Worm (Caenorhabditis elegans) whole organism, midembryonic: ENCODE measurements around the gene F26D2.13.

ENCODE experiments used
- T22C8.4 ChIP-seq: fragments of 200-800 bp; sonication (Bioruptor generic); IDR thresholded peaks from 2 replicates; pipeline ENCODE4 v1.3.6; 2022; ENCODE audit warnings: missing genetic modification characterization, missing compliant biosample characterization
- cog-1 ChIP-seq: sonication (generic microtip); optimal IDR thresholded peaks from 2 replicates; lab custom pipeline; 2016; ENCODE audit warnings: missing genetic modification characterization, missing compliant biosample characterization
- flt-1 ChIP-seq: fragments of 200-800 bp; sonication (Bioruptor generic); IDR thresholded peaks from 2 replicates; pipeline ENCODE4 v1.3.6; 2022; ENCODE audit warnings: missing genetic modification characterization, missing compliant biosample characterization
- klf-2 ChIP-seq: fragments of 200-800 bp; sonication (Bioruptor generic); conservative IDR thresholded peaks from 2 replicates; pipeline ENCODE4 v1.3.6; 2022; ENCODE audit warnings: missing genetic modification reagents, missing genetic modification characterization, missing compliant biosample characterization
- med-1 ChIP-seq: sonication (generic microtip); optimal IDR thresholded peaks from 2 replicates; lab custom pipeline; 2017; ENCODE audit warnings: missing genetic modification characterization, mild to moderate bottlenecking, missing compliant biosample characterization, antibody characterized with exemption, missing genetic modification reagents; ENCODE audit not compliant: insufficient read depth
- ref-1 ChIP-seq: fragments of 200-800 bp; sonication (Bioruptor generic); conservative IDR thresholded peaks from 2 replicates; pipeline ENCODE4 v1.3.6; 2022; ENCODE audit warnings: missing genetic modification reagents, missing genetic modification characterization, missing compliant biosample characterization
- tab-1 ChIP-seq: fragments of 200-800 bp; sonication (Bioruptor generic); IDR thresholded peaks from 2 replicates; pipeline ENCODE4 v1.3.6; 2022; ENCODE audit warnings: missing genetic modification characterization, missing compliant biosample characterization
- ztf-23 ChIP-seq: fragments of 200-800 bp; sonication (Bioruptor generic); IDR thresholded peaks from 2 replicates; pipeline ENCODE4 v1.3.6; 2022; ENCODE audit warnings: missing genetic modification reagents, missing genetic modification characterization, missing compliant biosample characterization
- ztf-29 ChIP-seq: fragments of 200-800 bp; sonication (Bioruptor generic); IDR thresholded peaks from 2 replicates; pipeline ENCODE4 v1.3.6; 2022; ENCODE audit warnings: missing genetic modification reagents, missing genetic modification characterization, missing compliant biosample characterization

The F26D2.13 gene

DNA sequence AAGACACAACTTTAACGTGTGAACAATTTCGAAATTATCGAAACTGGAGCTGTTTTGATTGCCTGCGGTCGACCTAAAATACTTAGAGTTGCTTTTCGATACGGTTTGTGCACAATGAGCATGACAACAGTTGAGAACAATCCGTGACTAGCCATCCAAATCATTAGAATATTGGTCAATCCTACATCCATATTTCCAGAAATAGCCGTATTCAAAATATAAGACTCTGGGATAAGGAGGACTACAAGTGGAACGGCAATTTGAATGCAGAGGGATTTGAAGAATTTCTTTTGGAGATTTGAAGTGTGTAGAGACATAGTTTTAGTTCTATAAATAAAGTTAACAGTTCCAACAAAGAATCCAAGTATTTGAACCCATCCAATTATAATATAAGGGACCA lies 24.0 kb upstream of the F26D2.13 start:
- TF ChIP-seq ref-1 (no peak), flt-1 (GFP tag; lab: Robert Waterston, UW) (no peak), tab-1 (no peak)

DNA sequence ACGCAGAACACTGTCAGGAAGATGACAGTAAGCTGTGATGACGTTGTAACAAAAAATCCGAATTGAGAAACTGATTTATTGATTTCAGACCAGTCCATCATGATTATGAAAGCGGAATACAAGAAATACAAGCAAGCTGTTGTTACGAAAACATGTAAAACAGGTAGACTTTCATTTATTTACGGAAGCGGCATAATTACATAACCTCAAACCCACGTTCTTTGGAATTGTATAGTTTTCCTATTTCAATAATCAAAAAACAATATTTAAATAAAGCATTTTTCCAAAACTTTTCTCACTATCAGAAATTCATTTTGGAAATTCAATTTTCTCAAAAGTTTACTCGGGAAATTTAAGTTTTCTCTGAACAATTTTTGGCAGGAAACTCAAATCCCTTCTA lies 23.3 kb upstream of the F26D2.13 start, which contains the start of gene str-15:
Gene str-15, minus strand, starts transcription at position 101 of the 400 bp plus-strand sequence.
- TF ChIP-seq ref-1 (no peak), flt-1 (GFP tag; lab: Robert Waterston, UW) (no peak), ztf-23 (GFP tag; lab: Robert Waterston, UW) (no peak), T22C8.4 (GFP tag; lab: Robert Waterston, UW) (no peak), tab-1 (no peak), klf-2 (no peak), med-1 (no peak)

DNA sequence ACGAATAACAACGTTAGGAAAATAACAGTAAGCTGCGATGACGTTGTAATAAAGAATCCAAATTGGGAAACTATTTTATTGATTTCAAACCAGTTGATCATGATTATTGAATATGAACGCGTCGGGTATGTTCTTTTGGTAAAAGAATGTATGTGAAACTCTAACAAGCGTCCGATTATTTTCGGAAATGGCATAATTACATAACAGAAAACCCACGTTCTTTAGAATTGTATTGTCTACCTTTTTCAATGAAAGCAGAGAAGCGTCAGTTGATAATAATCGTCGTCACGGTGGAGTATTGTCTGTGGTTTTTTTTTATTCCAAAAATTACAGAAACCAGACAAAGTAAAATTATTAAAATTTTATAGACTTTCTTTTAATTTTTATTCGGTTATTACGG lies 19.7 kb upstream of the F26D2.13 start, which contains the start of gene str-14:
Gene str-14, minus strand, starts transcription at position 101 of the 400 bp plus-strand sequence.
- TF ChIP-seq klf-2, result no peak
- no peak for TF ChIP-seq ztf-23 (GFP tag; lab: Robert Waterston, UW)
- no peak for TF ChIP-seq tab-1
- TF ChIP-seq cog-1 (tag; lab: Kevin White, UChicago), result no peak
- no peak for TF ChIP-seq T22C8.4 (GFP tag; lab: Robert Waterston, UW)
- no peak for TF ChIP-seq ref-1
- no peak for TF ChIP-seq med-1
- TF ChIP-seq flt-1 (GFP tag; lab: Robert Waterston, UW), result no peak
- no peak for TF ChIP-seq ztf-29 (GFP tag; lab: Robert Waterston, UW)

DNA sequence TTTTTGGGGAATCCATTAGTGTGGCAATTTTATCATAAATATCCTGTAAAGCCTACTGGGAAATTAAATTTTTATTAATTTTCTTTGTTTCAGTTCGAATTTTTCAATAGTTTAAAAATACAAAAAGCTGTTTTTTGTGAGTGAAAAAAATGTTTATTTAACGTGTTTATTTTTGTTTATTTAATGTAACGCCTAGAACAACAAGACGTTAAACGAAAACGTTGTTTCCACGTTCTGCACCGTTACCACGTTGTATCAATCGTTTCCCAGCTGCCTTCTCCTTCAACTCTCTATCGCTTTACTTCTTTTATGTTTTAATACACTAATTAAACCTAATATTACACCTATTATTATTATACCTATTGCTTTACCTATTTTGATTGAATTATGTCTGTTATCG lies 12.3 kb upstream of the F26D2.13 start, which contains the start of gene T08G3.13:
Gene T08G3.13, plus strand, starts transcription at position 301 of the 400 bp plus-strand sequence.
- no peak for TF ChIP-seq med-1
- no peak for TF ChIP-seq flt-1 (GFP tag; lab: Robert Waterston, UW)
- no peak for TF ChIP-seq tab-1
- no peak for TF ChIP-seq ref-1
- TF ChIP-seq cog-1 (tag; lab: Kevin White, UChicago), result no peak
- no peak for TF ChIP-seq T22C8.4 (GFP tag; lab: Robert Waterston, UW)
- no peak for TF ChIP-seq ztf-23 (GFP tag; lab: Robert Waterston, UW)
- no peak for TF ChIP-seq ztf-29 (GFP tag; lab: Robert Waterston, UW)
- no peak for TF ChIP-seq klf-2

DNA sequence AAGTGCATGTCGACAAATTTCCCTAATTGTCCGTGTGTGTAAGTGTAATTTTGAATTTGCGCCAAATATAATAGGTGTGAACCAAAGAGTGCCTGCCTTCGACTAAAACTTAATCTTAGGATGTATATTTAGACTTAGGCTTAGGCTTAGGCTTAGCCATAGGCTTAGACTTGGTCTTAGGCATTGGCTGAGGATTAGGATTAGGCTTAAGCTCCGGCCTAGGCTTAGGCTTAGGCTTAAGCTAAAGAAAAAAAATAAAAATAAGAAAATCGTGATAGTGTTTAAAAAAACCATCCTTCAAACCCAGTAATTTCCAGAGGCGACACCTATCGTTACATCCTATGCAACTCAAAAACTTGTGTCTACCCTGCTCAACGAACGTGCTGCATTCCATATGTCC lies 10.8 kb upstream of the F26D2.13 start:
- TF ChIP-seq cog-1 (tag; lab: Kevin White, UChicago) (no peak), med-1 (no peak), ztf-23 (GFP tag; lab: Robert Waterston, UW) (no peak), klf-2 (no peak), T22C8.4 (GFP tag; lab: Robert Waterston, UW) (no peak)

DNA sequence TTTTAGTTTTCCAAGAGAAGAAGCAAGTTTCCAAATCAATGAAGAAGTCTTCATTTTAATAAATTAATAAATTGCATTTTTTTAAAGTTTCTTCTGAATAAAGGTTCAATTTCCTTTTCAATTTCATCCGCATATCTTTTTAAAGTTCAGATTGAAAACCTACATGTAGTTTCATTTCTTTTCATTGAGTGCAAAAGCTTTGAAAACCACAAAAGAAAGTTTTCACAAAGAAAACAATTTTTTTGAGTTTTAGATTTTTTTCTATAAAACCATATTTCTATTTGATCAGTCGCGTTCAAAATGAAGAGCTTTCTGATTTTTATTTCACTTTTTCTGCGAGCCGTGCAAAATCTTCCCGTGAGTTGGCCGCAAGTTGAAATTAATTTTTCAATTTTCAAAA lies 10.3 kb upstream of the F26D2.13 start, which contains the start of gene T08G3.6:
Gene T08G3.6, plus strand, starts transcription at position 301 of the 400 bp plus-strand sequence.
- TF ChIP-seq klf-2 (no peak), med-1 (no peak), ztf-23 (GFP tag; lab: Robert Waterston, UW) (no peak), ztf-29 (GFP tag; lab: Robert Waterston, UW) (no peak), ref-1 (no peak), flt-1 (GFP tag; lab: Robert Waterston, UW) (no peak), T22C8.4 (GFP tag; lab: Robert Waterston, UW) (no peak), cog-1 (tag; lab: Kevin White, UChicago) (no peak), tab-1 (no peak)

DNA sequence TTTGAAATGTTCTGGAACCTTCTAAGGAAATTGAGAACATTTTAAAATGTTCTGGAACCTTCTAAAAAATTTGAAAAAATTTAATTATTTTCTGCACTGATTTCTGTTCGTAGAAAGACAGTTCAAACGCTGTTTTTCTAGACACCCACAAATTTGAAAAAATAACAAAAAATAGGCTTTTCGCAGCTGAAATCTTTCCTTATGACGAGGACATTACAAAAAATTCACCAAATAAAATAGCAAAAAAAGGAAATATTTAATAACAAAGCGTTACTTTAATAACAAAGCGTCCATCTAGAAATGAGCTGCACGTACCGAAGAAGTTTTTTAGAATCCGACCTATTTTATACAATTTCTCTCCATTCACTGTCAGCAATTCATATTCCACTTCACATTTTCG lies 8.2 kb upstream of the F26D2.13 start, which contains the start of gene srh-141:
Gene srh-141, plus strand, starts transcription at position 301 of the 400 bp plus-strand sequence.
- TF ChIP-seq klf-2 (no peak), cog-1 (tag; lab: Kevin White, UChicago) (no peak), ztf-23 (GFP tag; lab: Robert Waterston, UW) (no peak), ztf-29 (GFP tag; lab: Robert Waterston, UW) (no peak), tab-1 (no peak), flt-1 (GFP tag; lab: Robert Waterston, UW) (no peak), med-1 (no peak), T22C8.4 (GFP tag; lab: Robert Waterston, UW) (no peak), ref-1 (no peak)

DNA sequence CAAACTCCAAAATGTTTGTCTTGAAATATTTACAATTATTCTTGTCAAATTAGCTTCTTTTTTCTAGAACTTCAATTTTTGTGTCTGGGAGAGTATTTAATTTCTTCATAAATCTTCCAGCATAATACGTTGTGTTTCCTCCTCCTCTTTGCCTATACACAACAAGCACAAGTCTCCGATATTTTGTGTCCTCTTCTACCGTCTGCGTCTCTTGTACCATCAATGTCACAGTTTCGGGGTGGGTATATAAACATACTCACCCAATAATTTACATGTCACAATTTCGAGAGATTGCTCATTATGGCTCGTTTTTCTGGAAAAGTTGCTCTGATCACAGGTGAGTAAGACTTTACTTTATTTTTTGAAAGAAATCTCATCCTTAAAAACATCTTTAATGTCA lies 2.1 kb upstream of the F26D2.13 start, which contains the start of gene F26D2.15:
Gene F26D2.15, plus strand, starts transcription at position 301 of the 400 bp plus-strand sequence.
- TF ChIP-seq med-1, result no peak
- TF ChIP-seq tab-1, result no peak
- no peak for TF ChIP-seq ztf-29 (GFP tag; lab: Robert Waterston, UW)
- TF ChIP-seq klf-2, result no peak
- no peak for TF ChIP-seq ref-1
- TF ChIP-seq cog-1 (tag; lab: Kevin White, UChicago), result no peak
- TF ChIP-seq ztf-23 (GFP tag; lab: Robert Waterston, UW), result no peak
- no peak for TF ChIP-seq T22C8.4 (GFP tag; lab: Robert Waterston, UW)
- TF ChIP-seq flt-1 (GFP tag; lab: Robert Waterston, UW), result no peak

DNA sequence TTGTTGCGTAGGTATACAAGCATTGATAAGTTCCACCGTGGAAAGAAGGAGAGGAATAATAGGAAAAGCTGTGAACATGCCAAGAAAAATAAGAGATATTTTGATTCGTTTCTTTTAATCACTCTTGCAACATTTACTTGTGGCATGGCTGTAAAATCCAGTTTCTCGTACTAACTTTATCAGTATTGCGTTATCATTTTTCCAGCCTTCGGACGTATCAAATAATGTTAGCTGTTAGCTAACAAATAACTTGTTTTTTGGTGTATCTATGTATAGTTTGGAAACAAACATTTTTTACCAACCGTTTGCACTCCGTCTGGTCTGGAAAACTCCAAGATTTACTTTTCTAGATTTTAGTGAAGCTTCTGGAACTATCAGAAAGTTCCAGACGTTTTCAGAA lies 1.9 kb downstream of the F26D2.13 start, which contains the start of gene clec-234:
Gene clec-234, minus strand, starts transcription at position 101 of the 400 bp plus-strand sequence.
- TF ChIP-seq T22C8.4 (GFP tag; lab: Robert Waterston, UW) (no peak), cog-1 (tag; lab: Kevin White, UChicago) (no peak), ztf-29 (GFP tag; lab: Robert Waterston, UW) (no peak), tab-1 (no peak), ref-1 (no peak), flt-1 (GFP tag; lab: Robert Waterston, UW) (no peak), ztf-23 (GFP tag; lab: Robert Waterston, UW) (no peak), med-1 (no peak), klf-2 (no peak)

DNA sequence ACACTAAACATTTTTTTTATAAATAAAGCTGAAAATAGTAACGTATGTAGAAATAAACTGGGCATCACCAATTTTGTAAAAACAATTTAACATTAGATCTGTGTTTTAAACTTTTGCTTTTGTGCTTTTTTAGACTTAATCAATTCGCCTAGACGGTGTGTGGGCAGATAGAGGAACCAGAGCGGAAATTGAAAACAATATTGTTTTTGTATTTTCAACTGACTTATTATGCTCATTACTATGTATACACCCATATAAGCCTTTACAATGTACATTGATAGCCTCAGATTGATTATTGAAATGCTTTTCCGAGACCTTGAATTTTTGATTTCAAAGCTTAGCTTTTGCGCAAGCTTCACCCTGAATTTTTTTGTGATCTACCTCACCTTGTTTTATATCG lies 5.5 kb downstream of the F26D2.13 start, which contains the start of gene str-73:
Gene str-73, plus strand, starts transcription at position 301 of the 400 bp plus-strand sequence.
- no peak for TF ChIP-seq T22C8.4 (GFP tag; lab: Robert Waterston, UW)
- no peak for TF ChIP-seq ztf-29 (GFP tag; lab: Robert Waterston, UW)
- no peak for TF ChIP-seq med-1
- no peak for TF ChIP-seq cog-1 (tag; lab: Kevin White, UChicago)
- no peak for TF ChIP-seq ztf-23 (GFP tag; lab: Robert Waterston, UW)
